Fruit fly (Drosophila melanogaster): ENCODE measurements around the gene CG17746.

dm6 chr3L:3270736-3271135 lies 31.4 kb upstream of the CG17746 start, which contains the start of gene CG14960:
- TF ChIP-seq CG3032 (tag; optimal IDR thresholded peaks at IDR 0.05): no peak
- TF ChIP-seq CG10669 (GFP tag; optimal IDR thresholded peaks at IDR 0.05): no peak
- no peak for TF ChIP-seq CG32006 (GFP tag; optimal IDR thresholded peaks at IDR 0.05)
- TF ChIP-seq salr (GFP tag; optimal IDR thresholded peaks at IDR 0.05): no peak
- TF ChIP-seq net (GFP tag; optimal IDR thresholded peaks at IDR 0.05): no peak
- no peak for TF ChIP-seq Gug (GFP tag; IDR thresholded peaks at IDR 0.05)
- no peak for TF ChIP-seq topi (GFP tag; optimal IDR thresholded peaks at IDR 0.05)
- TF ChIP-seq CG11294 (GFP tag; IDR thresholded peaks at IDR 0.05): no peak
- TF ChIP-seq Lpt (GFP tag; optimal IDR thresholded peaks at IDR 0.05): no peak
- TF ChIP-seq Sox15 (GFP tag; optimal IDR thresholded peaks at IDR 0.05): no peak
- TF ChIP-seq Hr4 (GFP tag; optimal IDR thresholded peaks at IDR 0.05): no peak
- no peak for TF ChIP-seq CG34406 (GFP tag; optimal IDR thresholded peaks at IDR 0.05)
